Worm (Caenorhabditis elegans) whole organism, L2 larva: ENCODE measurements around the gene F31F7.2.

ENCODE experiments used
- Y55F3AM.14 ChIP-seq: fragments of 200-800 bp; sonication (Bioruptor generic); optimal IDR thresholded peaks from 2 replicates; lab custom pipeline; 2018; ENCODE audit warnings: mild to moderate bottlenecking, missing genetic modification characterization, missing compliant biosample characterization
- ama-1 ChIP-seq: fragments of 150-350 bp; optimal IDR thresholded peaks from 2 replicates; lab custom pipeline; 2018; ENCODE audit warnings: inconsistent platforms
- dmd-4 ChIP-seq: sonication (generic microtip); optimal IDR thresholded peaks from 2 replicates; lab custom pipeline; 2017; ENCODE audit warnings: missing biosample characterization, missing genetic modification characterization
- fos-1 ChIP-seq: fragments of 150-350 bp; optimal IDR thresholded peaks from 2 replicates; lab custom pipeline; 2014; ENCODE audit warnings: missing biosample characterization, missing genetic modification characterization
- lin-11 ChIP-seq: fragments of 150-350 bp; sonication (generic microtip); optimal IDR thresholded peaks from 2 replicates; lab custom pipeline; 2014; ENCODE audit warnings: missing biosample characterization, missing genetic modification characterization, inconsistent platforms, mixed read lengths
- lin-13 ChIP-seq: fragments of 150-350 bp; optimal IDR thresholded peaks from 2 replicates; lab custom pipeline; 2014; ENCODE audit warnings: missing biosample characterization, missing genetic modification reagents, missing genetic modification characterization
- lin-39 ChIP-seq: fragments of 150-350 bp; optimal IDR thresholded peaks from 2 replicates; lab custom pipeline; 2014; ENCODE audit warnings: missing biosample characterization, missing genetic modification reagents, missing genetic modification characterization
- mdl-1 ChIP-seq, 2 experiments: fragments of 150-350 bp in 1 of 2; sonication (generic microtip) in 1 of 2; optimal IDR thresholded peaks; 2 replicates each; lab custom pipeline; 2017; ENCODE audit warnings: missing biosample characterization in 2 of 2, missing genetic modification characterization in 2 of 2
- nhr-6 ChIP-seq: fragments of 150-350 bp; optimal IDR thresholded peaks from 2 replicates; lab custom pipeline; 2014; ENCODE audit warnings: missing biosample characterization, missing genetic modification characterization
- snpc-4 ChIP-seq: fragments of 150-350 bp; optimal IDR thresholded peaks from 2 replicates; lab custom pipeline; 2014; ENCODE audit warnings: missing biosample characterization, missing genetic modification characterization
- unc-62 ChIP-seq: fragments of 150-350 bp; optimal IDR thresholded peaks from 2 replicates; lab custom pipeline; 2014; ENCODE audit warnings: missing biosample characterization, missing genetic modification reagents, missing genetic modification characterization
- ztf-11 ChIP-seq: sonication (generic microtip); optimal IDR thresholded peaks from 2 replicates; lab custom pipeline; 2017; ENCODE audit warnings: missing biosample characterization, missing genetic modification characterization

DNA sequence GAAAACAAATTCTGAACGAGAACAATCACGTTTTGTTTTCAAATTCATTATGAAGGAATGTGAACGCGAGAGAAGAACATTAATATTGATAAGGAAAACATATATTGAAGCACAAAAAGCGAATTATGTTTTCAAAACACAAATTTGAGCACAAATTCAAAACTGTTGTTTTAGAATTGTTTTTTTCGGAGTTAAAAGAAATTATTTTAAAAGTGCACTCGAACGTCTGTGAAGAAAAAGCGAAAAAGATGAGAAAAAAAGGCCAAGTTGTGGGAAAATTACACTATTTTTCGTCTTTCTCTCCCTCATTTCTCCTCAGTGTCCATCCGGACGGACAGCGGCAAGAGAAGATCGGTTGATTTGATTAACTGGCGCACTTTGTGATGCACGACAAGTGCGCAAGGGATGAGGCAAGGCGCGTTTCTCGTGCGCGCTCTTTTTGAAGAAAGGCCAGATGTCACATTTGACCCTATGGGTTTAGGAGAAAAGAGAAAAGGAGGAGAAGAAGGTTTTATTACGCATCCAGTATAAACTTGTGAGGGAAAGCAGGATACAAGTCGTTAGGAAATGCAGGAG is 3.3 kb upstream of the F31F7.2 start, which contains the start of gene mrck-1:
- TF ChIP-seq lin-39 (tag; lab: Kevin White, UChicago) (peak; percentile 61), nhr-6 (peak; percentile 83), lin-11 (tag; lab: Kevin White, UChicago) (peak; percentile 76), lin-13 (peak; percentile 91), Y55F3AM.14 (GFP tag; lab: Kevin White, UChicago) (peak; percentile 81), unc-62 (GFP tag; lab: Kevin White, UChicago) (peak; percentile 75), snpc-4 (tag; lab: Kevin White, UChicago) (no peak), mdl-1 (tag; optimal IDR thresholded peaks at IDR 0.05; lab: Kevin White, UChicago) (peak in 1 of 2 experiments; percentile 79), ama-1 (peak; percentile 47), ztf-11 (no peak), dmd-4 (no peak), fos-1 (tag; lab: Kevin White, UChicago) (peak; percentile 86)
